Fruit fly (Drosophila melanogaster): Measurements from ENCODE around the gene CG14414.

Gene CG14414

DNA sequence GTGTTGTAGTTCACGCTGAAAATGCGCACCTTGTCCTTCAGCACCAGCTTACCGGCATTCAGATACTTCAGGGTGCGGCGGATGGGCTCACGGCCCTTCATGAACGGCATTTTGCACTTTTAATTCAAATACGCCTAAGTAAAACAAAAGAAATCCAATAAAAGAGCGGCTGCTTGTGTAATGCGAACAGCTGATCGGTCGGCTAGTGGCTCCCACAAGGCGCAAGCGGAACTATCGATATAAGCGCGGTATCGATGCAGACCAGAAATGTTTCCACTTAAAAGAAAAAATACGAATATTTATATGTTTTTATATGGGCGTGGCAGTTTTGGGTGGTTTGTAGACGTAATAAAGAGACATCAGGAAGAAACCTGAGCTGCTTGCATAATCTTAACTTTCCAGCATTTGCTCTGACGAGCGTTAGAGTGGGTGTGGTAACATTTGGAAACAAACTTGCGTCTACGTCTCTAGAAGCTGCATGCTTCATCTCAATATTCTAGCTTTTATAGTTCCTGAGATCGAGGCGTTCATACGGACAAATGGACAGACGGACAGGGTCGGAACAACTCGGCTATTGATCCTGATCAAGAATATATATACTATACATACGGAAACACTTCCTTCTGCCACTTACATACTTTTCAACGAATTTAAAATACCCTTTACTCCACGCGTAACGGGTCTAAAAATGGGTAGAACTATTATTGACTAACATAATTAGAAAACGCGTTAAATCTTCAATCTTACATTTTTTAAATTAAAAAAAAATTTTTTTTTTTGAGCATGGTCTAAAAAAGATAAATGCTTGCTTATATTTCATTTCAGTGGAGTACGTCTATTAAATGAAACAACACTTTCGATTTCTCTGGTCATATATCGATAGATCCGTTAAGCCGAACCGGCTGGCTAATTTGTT lies 2.6 kb downstream of the CG14414 start, which contains the start of the genes mRpS25 and nmdyn-D6 (continued):
- peak; percentile 34; the same call in 1 of the 3 replicates for TF ChIP-seq H15 (GFP tag; IDR thresholded peaks at IDR 0.05)
- TF ChIP-seq ind (GFP tag; optimal IDR thresholded peaks at IDR 0.05), result peak; percentile 33
- TF ChIP-seq CG10209 (GFP tag; optimal IDR thresholded peaks at IDR 0.05), result peak; percentile 7
- no peak for TF ChIP-seq CG4617 (GFP tag; optimal IDR thresholded peaks at IDR 0.05; ENCODE audit: borderline replicate concordance)
- no peak for TF ChIP-seq Trl (optimal IDR thresholded peaks at IDR 0.05)
- TF ChIP-seq Trl (GFP tag; optimal IDR thresholded peaks at IDR 0.05), result peak; percentile 9
- peak; percentile 86 for TF ChIP-seq CG7357 (GFP tag; IDR thresholded peaks at IDR 0.05)
- TF ChIP-seq Nf-YA (GFP tag; IDR thresholded peaks at IDR 0.05), result no peak
- peak; percentile 18 for TF ChIP-seq lilli (GFP tag; optimal IDR thresholded peaks at IDR 0.05)
- TF ChIP-seq CG7786 (GFP tag; optimal IDR thresholded peaks at IDR 0.05), result peak; percentile 18
- no peak for TF ChIP-seq gce (GFP tag; IDR thresholded peaks at IDR 0.05)
- TF ChIP-seq fd96Cb (tag; optimal IDR thresholded peaks at IDR 0.05), result peak; percentile 30
- TF ChIP-seq CG14860 (GFP tag; IDR thresholded peaks at IDR 0.05; ENCODE audit: partially characterized antibody), result no peak
- TF ChIP-seq HmgZ (tag; optimal IDR thresholded peaks at IDR 0.05), result no peak
- TF ChIP-seq MESR4 (GFP tag; optimal IDR thresholded peaks at IDR 0.05), result peak; percentile 51
- TF ChIP-seq CG12299 (tag; optimal IDR thresholded peaks at IDR 0.05), result no peak
- TF ChIP-seq CG3407 (GFP tag; optimal IDR thresholded peaks at IDR 0.05), result no peak
- no peak for TF ChIP-seq CG2199 (GFP tag; IDR thresholded peaks at IDR 0.05)
- no peak for TF ChIP-seq Optix (GFP tag; IDR thresholded peaks at IDR 0.05)
- TF ChIP-seq crol (GFP tag; IDR thresholded peaks at IDR 0.05), result no peak
- TF ChIP-seq Max (GFP tag; optimal IDR thresholded peaks at IDR 0.05), result no peak
- TF ChIP-seq CG1233 (GFP tag; optimal IDR thresholded peaks at IDR 0.05), result no peak
- peak; percentile 50 for TF ChIP-seq CG7839 (tag; optimal IDR thresholded peaks at IDR 0.05)
- TF ChIP-seq kay (GFP tag; optimal IDR thresholded peaks at IDR 0.05), result no peak
- TF ChIP-seq pan (optimal IDR thresholded peaks at IDR 0.05), result no peak
- TF ChIP-seq pan (GFP tag; optimal IDR thresholded peaks at IDR 0.05 in 1 of 2, IDR thresholded peaks at IDR 0.05 in 1 of 2), result no peak
- peak; percentile 65 for TF ChIP-seq Ptx1 (GFP tag; IDR thresholded peaks at IDR 0.05)
- TF ChIP-seq Blimp-1 (GFP tag; optimal IDR thresholded peaks at IDR 0.05), result peak; percentile 68
- TF ChIP-seq Antp (GFP tag; optimal IDR thresholded peaks at IDR 0.05), result peak; percentile 6
- TF ChIP-seq Atf3 (GFP tag; optimal IDR thresholded peaks at IDR 0.05), result peak; percentile 11
- TF ChIP-seq CG13775 (GFP tag; optimal IDR thresholded peaks at IDR 0.05), result peak; percentile 32
- peak; percentile 43 for TF ChIP-seq hbn (GFP tag; IDR thresholded peaks at IDR 0.05; ENCODE audit: partially characterized antibody)
- TF ChIP-seq CG14710 (tag; optimal IDR thresholded peaks at IDR 0.05), result peak; percentile 45
- TF ChIP-seq CG30403 (GFP tag; optimal IDR thresholded peaks at IDR 0.05), result peak; percentile 61
- 0 out of 3 replicates have a peak, but pooled peaks have one; percentile 40 for TF ChIP-seq hb (GFP tag; IDR thresholded peaks at IDR 0.05; ENCODE audit: partially characterized antibody)
- TF ChIP-seq wor (GFP tag; IDR thresholded peaks at IDR 0.05), result peak; percentile 13; the same call in 1 of the 2 replicates
- TF ChIP-seq CG14441 (GFP tag; IDR thresholded peaks at IDR 0.05), result 0 out of 2 replicates have a peak, but pooled peaks have one; percentile 19
- TF ChIP-seq kni (GFP tag; optimal IDR thresholded peaks at IDR 0.05), result no peak
- TF ChIP-seq Doc2 (GFP tag; IDR thresholded peaks at IDR 0.05), result no peak
- TF ChIP-seq BEAF-32 (GFP tag; optimal IDR thresholded peaks at IDR 0.05), result peak; percentile 66
- TF ChIP-seq CG31224 (GFP tag; IDR thresholded peaks at IDR 0.05), result 0 out of 2 replicates have a peak, but pooled peaks have one; percentile 14
- peak; percentile 31 for TF ChIP-seq CG30431 (GFP tag; optimal IDR thresholded peaks at IDR 0.05)
- no peak for TF ChIP-seq psq (GFP tag; optimal IDR thresholded peaks at IDR 0.05)
- peak; percentile 48; the same call in 1 of the 2 replicates for TF ChIP-seq lmd (GFP tag; IDR thresholded peaks at IDR 0.05)
- peak; percentile 24 for TF ChIP-seq mam (GFP tag; optimal IDR thresholded peaks at IDR 0.05)
- 0 out of 2 replicates have a peak, but pooled peaks have one; percentile 19 for TF ChIP-seq CG14014 (GFP tag; IDR thresholded peaks at IDR 0.05)
- TF ChIP-seq CG12942 (GFP tag; optimal IDR thresholded peaks at IDR 0.05), result no peak
- TF ChIP-seq ewg (GFP tag; optimal IDR thresholded peaks at IDR 0.05), result no peak
- peak; percentile 18 for TF ChIP-seq CG15269 (tag; optimal IDR thresholded peaks at IDR 0.05)

Data from whole organism, embryonic.